Fruit fly (Drosophila melanogaster): ENCODE data around the gene cert.

DNA sequence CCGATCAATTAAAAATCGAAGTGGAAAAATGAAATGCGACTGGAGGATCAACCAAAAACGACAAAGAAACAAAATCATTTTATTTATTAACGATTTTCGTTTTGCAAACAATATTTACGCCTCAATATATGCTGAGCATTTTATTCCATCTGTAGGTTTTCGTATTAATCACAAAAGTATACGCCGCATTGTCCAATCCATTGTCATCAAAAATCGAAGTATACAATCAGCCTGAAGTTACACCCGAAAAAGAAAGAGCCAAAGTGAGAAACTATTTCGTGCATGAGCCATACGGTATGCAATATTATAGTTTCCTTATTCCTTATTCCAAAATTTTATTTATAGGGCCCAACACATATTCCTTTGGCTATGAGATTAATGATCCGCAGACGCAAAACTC, 39.3 kb upstream of the cert start:
- no peak for TF ChIP-seq CG8478 (optimal IDR thresholded peaks at IDR 0.05)
- no peak for TF ChIP-seq CTCF (optimal IDR thresholded peaks at IDR 0.05)
